Worm (Caenorhabditis elegans) whole organism, L1 larva: ENCODE data around the gene lir-1.

Experiments
- C04F5.9 ChIP-seq: sonication (generic microtip); optimal IDR thresholded peaks from 2 replicates; lab custom pipeline; 2016; ENCODE audit warnings: missing genetic modification characterization, missing compliant biosample characterization
- F16B12.6 ChIP-seq: fragments of 150-350 bp; optimal IDR thresholded peaks from 2 replicates; lab custom pipeline; 2014; ENCODE audit warnings: missing biosample characterization, missing genetic modification characterization
- Y116A8C.19 ChIP-seq: sonication (generic microtip); optimal IDR thresholded peaks from 2 replicates; lab custom pipeline; 2016; ENCODE audit warnings: missing compliant biosample characterization, missing genetic modification characterization, borderline replicate concordance
- aha-1 ChIP-seq: fragments of 150-350 bp; optimal IDR thresholded peaks from 2 replicates; lab custom pipeline; 2014; ENCODE audit warnings: missing biosample characterization, missing genetic modification characterization
- alr-1 ChIP-seq: fragments of 200-800 bp; sonication (Bioruptor generic); optimal IDR thresholded peaks from 2 replicates; lab custom pipeline; 2018; ENCODE audit warnings: borderline replicate concordance, mild to moderate bottlenecking, missing genetic modification characterization, missing compliant biosample characterization
- aly-2 ChIP-seq: fragments of 150-350 bp; optimal IDR thresholded peaks from 2 replicates; lab custom pipeline; 2014; ENCODE audit warnings: missing biosample characterization, missing genetic modification characterization
- blmp-1 ChIP-seq: fragments of 150-350 bp; optimal IDR thresholded peaks from 2 replicates; lab custom pipeline; 2014; ENCODE audit warnings: missing biosample characterization, missing genetic modification characterization
- dpl-1 ChIP-seq, 3 experiments: fragments of 150-350 bp in 2 of 3; sonication (generic microtip) in 1 of 3; optimal IDR thresholded peaks; 2 replicates each; lab custom pipeline; 2014 to 2017; ENCODE audit warnings: missing biosample characterization in 3 of 3, missing genetic modification characterization in 3 of 3, missing genetic modification reagents in 3 of 3
- dsc-1 ChIP-seq: sonication (generic microtip); optimal IDR thresholded peaks from 2 replicates; lab custom pipeline; 2016; ENCODE audit warnings: mild to moderate bottlenecking, missing genetic modification characterization, missing compliant biosample characterization
- elt-2 ChIP-seq: sonication (generic microtip); optimal IDR thresholded peaks from 2 replicates; lab custom pipeline; 2016; ENCODE audit warnings: missing genetic modification characterization, mild to moderate bottlenecking, inconsistent platforms, missing compliant biosample characterization, missing genetic modification reagents
- elt-3 ChIP-seq, 6 experiments: fragments of 150-350 bp in 1 of 6; sonication (generic microtip); optimal IDR thresholded peaks; 2 replicates each; lab custom pipeline; 2017 to 2018; ENCODE audit warnings: missing biosample characterization in 6 of 6, missing genetic modification characterization in 6 of 6, inconsistent platforms in 1 of 6
- fkh-10 ChIP-seq: sonication (generic microtip); optimal IDR thresholded peaks from 2 replicates; lab custom pipeline; 2017; ENCODE audit warnings: missing biosample characterization, missing genetic modification reagents, missing genetic modification characterization
- fkh-4 ChIP-seq: sonication (generic microtip); optimal IDR thresholded peaks from 2 replicates; lab custom pipeline; 2016; ENCODE audit warnings: missing compliant biosample characterization, missing genetic modification characterization, borderline replicate concordance
- irx-1 ChIP-seq: sonication (generic microtip); optimal IDR thresholded peaks from 2 replicates; lab custom pipeline; 2016; ENCODE audit warnings: missing genetic modification characterization, missing compliant biosample characterization
- jun-1 ChIP-seq: fragments of 150-350 bp; optimal IDR thresholded peaks from 2 replicates; lab custom pipeline; 2014; ENCODE audit warnings: missing biosample characterization, missing genetic modification reagents, missing genetic modification characterization
- lin-14 ChIP-seq: fragments of 200-800 bp; sonication (Bioruptor generic); optimal IDR thresholded peaks from 2 replicates; lab custom pipeline; 2018; ENCODE audit warnings: mild to moderate bottlenecking, missing genetic modification characterization, moderate library complexity, missing compliant biosample characterization
- lin-15B ChIP-seq: fragments of 150-350 bp; sonication (generic microtip); optimal IDR thresholded peaks from 3 replicates; lab custom pipeline; 2014; ENCODE audit warnings: missing biosample characterization, missing genetic modification characterization
- lin-35 ChIP-seq, 2 experiments: fragments of 150-350 bp; optimal IDR thresholded peaks; 2 replicates each; lab custom pipeline; 2014; ENCODE audit warnings: missing biosample characterization in 2 of 2, missing genetic modification characterization in 2 of 2, missing genetic modification reagents in 2 of 2
- lsy-2 ChIP-seq, 2 experiments: fragments of 150-350 bp; optimal IDR thresholded peaks; 2 replicates each; lab custom pipeline; 2014; ENCODE audit warnings: missing biosample characterization in 2 of 2, missing genetic modification characterization in 2 of 2
- mab-9 ChIP-seq: fragments of 200-800 bp; sonication (Bioruptor generic); IDR thresholded peaks from 2 replicates; pipeline ENCODE4 v1.3.6; 2022; ENCODE audit warnings: missing genetic modification reagents, missing genetic modification characterization, missing compliant biosample characterization
- mdl-1 ChIP-seq, 2 experiments: fragments of 150-350 bp; optimal IDR thresholded peaks; 2 replicates each; lab custom pipeline; 2014 to 2017; ENCODE audit warnings: missing biosample characterization in 2 of 2, missing genetic modification characterization in 2 of 2, inconsistent platforms in 1 of 2
- nhr-20 ChIP-seq: sonication (generic microtip); optimal IDR thresholded peaks from 2 replicates; lab custom pipeline; 2016; ENCODE audit warnings: mild to moderate bottlenecking, missing genetic modification characterization, missing compliant biosample characterization
- nhr-47 ChIP-seq: sonication (generic microtip); optimal IDR thresholded peaks from 2 replicates; lab custom pipeline; 2016; ENCODE audit warnings: mild to moderate bottlenecking, missing genetic modification characterization, moderate library complexity, missing compliant biosample characterization
- nhr-71 ChIP-seq: sonication (generic microtip); optimal IDR thresholded peaks from 2 replicates; lab custom pipeline; 2016; ENCODE audit warnings: mild to moderate bottlenecking, missing genetic modification characterization, moderate library complexity, missing compliant biosample characterization
- nhr-85 ChIP-seq: sonication (generic microtip); peaks from one replicate; lab custom pipeline; 2016; ENCODE audit warnings: missing genetic modification characterization, inconsistent platforms, missing compliant biosample characterization
- skn-1 ChIP-seq: fragments of 150-350 bp; optimal IDR thresholded peaks from 2 replicates; lab custom pipeline; 2014; ENCODE audit warnings: missing biosample characterization, missing genetic modification characterization
- snpc-4 ChIP-seq: fragments of 150-350 bp; optimal IDR thresholded peaks from 2 replicates; lab custom pipeline; 2014; ENCODE audit warnings: missing biosample characterization, missing genetic modification characterization
- swsn-7 ChIP-seq: sonication (generic microtip); optimal IDR thresholded peaks from 2 replicates; lab custom pipeline; 2016; ENCODE audit warnings: missing genetic modification characterization, missing compliant biosample characterization
- unc-30 ChIP-seq: sonication (generic microtip); optimal IDR thresholded peaks from 2 replicates; lab custom pipeline; 2017; ENCODE audit warnings: missing biosample characterization, missing genetic modification characterization
- vab-15 ChIP-seq: sonication (generic microtip); optimal IDR thresholded peaks from 2 replicates; lab custom pipeline; 2017; ENCODE audit warnings: missing genotype, mild to moderate bottlenecking, missing genetic modification characterization, missing compliant biosample characterization
- xbp-1 ChIP-seq: sonication (generic microtip); optimal IDR thresholded peaks from 2 replicates; lab custom pipeline; 2016; ENCODE audit warnings: missing genetic modification characterization, missing compliant biosample characterization

The lir-1 gene

DNA sequence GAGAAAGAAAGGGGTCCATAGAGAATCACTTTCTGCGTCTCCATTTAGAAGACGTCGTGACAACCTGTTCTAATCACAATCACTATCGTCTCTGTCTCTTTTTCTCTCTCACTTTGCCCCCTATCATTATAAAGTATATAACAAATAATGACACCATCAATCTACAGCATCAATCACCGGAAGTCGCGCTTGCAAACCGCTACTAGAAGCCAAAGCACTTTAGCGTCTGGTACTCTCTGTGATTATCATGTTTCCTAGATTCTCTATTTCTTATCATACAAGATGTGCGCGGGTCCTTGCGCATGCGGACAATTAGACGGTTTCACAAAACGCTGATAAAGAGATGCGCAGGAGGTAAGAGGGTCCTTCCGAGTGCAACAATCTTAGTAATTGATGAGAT, 40.6 kb upstream of the lir-1 start (continued):
- no peak for TF ChIP-seq aly-2 (tag; lab: Kevin White, UChicago)
- TF ChIP-seq F16B12.6 (tag; lab: Kevin White, UChicago), result no peak
- TF ChIP-seq nhr-47 (tag; lab: Kevin White, UChicago), result no peak
- no peak for TF ChIP-seq vab-15 (tag; lab: Kevin White, UChicago)
- TF ChIP-seq xbp-1 (tag; lab: Kevin White, UChicago), result no peak
- TF ChIP-seq nhr-20, result peak; percentile 30
- no peak for TF ChIP-seq C04F5.9
- TF ChIP-seq mdl-1 (tag; optimal IDR thresholded peaks at IDR 0.05; lab: Kevin White, UChicago), result peak in 1 of 2 experiments; percentile 21
- TF ChIP-seq nhr-85 (tag; lab: Kevin White, UChicago), result peak; percentile 90
- no peak for TF ChIP-seq Y116A8C.19 (tag; lab: Kevin White, UChicago)
- TF ChIP-seq dsc-1 (tag; lab: Kevin White, UChicago), result no peak

ce11 chrII:7631677-7632210, 40.1 kb upstream of the lir-1 start:
- TF ChIP-seq irx-1 (tag; lab: Kevin White, UChicago) (no peak), nhr-71 (tag; lab: Kevin White, UChicago) (no peak), lin-15B (tag; lab: Kevin White, UChicago) (no peak), elt-3 (tag; optimal IDR thresholded peaks at IDR 0.05; lab: Kevin White, UChicago) (peak in 2 of 6 experiments; percentile 26 to 33), jun-1 (no peak), fkh-10 (GFP tag; lab: Kevin White, UChicago) (peak; percentile 85), lin-35 (GFP tag; optimal IDR thresholded peaks at IDR 0.05; lab: Kevin White, UChicago) (peak in 1 of 2 experiments; percentile 19), lsy-2 (tag; optimal IDR thresholded peaks at IDR 0.05; lab: Kevin White, UChicago) (peak in 1 of 2 experiments; percentile 87), dpl-1 (GFP tag; optimal IDR thresholded peaks at IDR 0.05; lab: Kevin White, UChicago) (no peak), alr-1 (tag; lab: Kevin White, UChicago) (no peak), blmp-1 (tag; lab: Kevin White, UChicago) (peak; percentile 61), unc-30 (no peak), swsn-7 (tag; lab: Kevin White, UChicago) (no peak), mdl-1 (tag; optimal IDR thresholded peaks at IDR 0.05; lab: Kevin White, UChicago) (no peak), snpc-4 (tag; lab: Kevin White, UChicago) (no peak), aha-1 (no peak), lin-14 (GFP tag; lab: Kevin White, UChicago) (peak; percentile 60)

DNA sequence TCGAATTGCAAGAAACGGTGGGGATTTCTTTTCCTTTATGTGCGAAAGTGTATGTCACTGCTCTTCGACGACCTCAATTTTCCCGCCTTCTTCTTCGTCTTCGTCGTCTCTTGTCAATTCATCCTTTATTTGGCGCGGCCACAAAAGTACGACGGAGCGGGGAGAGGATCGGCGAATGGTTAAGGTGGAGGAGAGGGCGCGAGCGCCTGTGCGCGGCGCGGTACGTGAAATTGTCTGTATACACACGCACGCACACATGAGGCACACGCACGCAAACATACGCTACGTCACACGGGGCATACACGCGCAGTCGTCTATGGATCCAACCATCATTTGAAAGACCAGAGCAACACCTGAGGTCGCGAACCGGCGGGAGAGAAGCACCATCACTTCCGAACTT, 36.5 kb upstream of the lir-1 start:
- TF ChIP-seq lin-14 (GFP tag; lab: Kevin White, UChicago) (peak; percentile 4), lin-35 (GFP tag; optimal IDR thresholded peaks at IDR 0.05; lab: Kevin White, UChicago) (peak in 1 of 2 experiments; percentile 4), lsy-2 (tag; optimal IDR thresholded peaks at IDR 0.05; lab: Kevin White, UChicago) (no peak)

DNA sequence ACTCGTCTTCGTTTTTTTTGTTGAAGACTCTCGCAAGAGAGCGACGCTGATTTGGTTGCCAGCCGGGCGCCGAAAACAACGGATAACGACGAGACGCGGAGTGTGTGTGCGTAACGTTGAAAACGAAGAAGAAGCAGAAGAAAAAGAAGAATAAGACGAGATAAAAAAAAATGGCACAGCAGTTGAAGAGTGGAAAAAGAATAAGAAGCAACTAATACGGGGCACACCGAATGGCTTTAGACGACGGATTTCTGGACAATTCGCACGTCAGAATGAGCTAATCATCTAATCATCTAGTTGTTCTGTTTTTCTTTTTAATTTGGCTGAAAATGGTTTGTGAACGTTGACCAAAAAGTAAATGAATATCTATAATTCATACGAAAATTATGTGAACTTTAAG, 34.9 kb upstream of the lir-1 start:
- TF ChIP-seq skn-1, result no peak
- peak; percentile 61 for TF ChIP-seq dsc-1 (tag; lab: Kevin White, UChicago)

- TF ChIP-seq fkh-4 (tag; lab: Kevin White, UChicago), result no peak
- peak; percentile 40 for TF ChIP-seq elt-2 (tag; lab: Kevin White, UChicago)
- TF ChIP-seq mab-9 (GFP tag; lab: Robert Waterston, UW), result no peak
- TF ChIP-seq, all 84 proteins: peak for 1
These were observed 32.8 kb upstream of the lir-1 start for ce11 chrII:7639036-7639435.
